Worm (Caenorhabditis elegans) whole organism, late embryonic: ENCODE results near the gene ZK1307.2.

Source experiments
- K02D7.2 ChIP-seq: sonication (generic microtip); optimal IDR thresholded peaks from 2 replicates; lab custom pipeline; 2017; ENCODE audit warnings: mild to moderate bottlenecking, missing genetic modification characterization, missing compliant biosample characterization
- ama-1 ChIP-seq: fragments of 150-350 bp; optimal IDR thresholded peaks from 2 replicates; lab custom pipeline; 2014
- unc-3 ChIP-seq, 2 experiments: fragments of 200-800 bp in 1 of 2; sonication (Bioruptor generic) in 1 of 2; sonication (generic microtip) in 1 of 2; conservative IDR thresholded peaks in 1 of 2; optimal IDR thresholded peaks in 1 of 2; 2 replicates each; pipeline versions ENCODE4 v1.3.6 to Lab custom; 2016 to 2022; ENCODE audit warnings: missing compliant biosample characterization in 2 of 2, missing genetic modification characterization in 2 of 2, missing genetic modification reagents in 1 of 2

DNA sequence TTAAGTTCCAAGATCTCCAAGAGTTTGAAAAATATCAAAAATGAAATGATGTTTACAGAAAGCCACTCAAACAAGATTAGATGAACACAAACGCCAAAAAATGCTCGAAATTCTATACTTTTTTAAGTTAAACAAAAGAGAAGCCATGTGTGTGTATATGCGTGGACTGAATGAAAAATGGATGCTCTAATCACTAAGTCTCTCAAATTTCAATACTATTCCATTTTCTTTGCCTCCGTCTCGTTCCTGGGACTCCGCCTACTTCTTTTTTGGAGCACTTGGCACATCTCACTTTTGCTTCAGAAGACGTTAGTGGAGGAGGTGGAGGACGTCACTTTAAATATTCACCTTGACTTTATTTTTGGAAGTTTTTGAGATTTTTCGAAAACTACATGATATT lies 26.1 kb upstream of the ZK1307.2 start:
- TF ChIP-seq unc-3 (GFP tag; conservative IDR thresholded peaks at IDR 0.05; lab: Robert Waterston, UW) (no peak), unc-3 (tag; optimal IDR thresholded peaks at IDR 0.05; lab: Kevin White, UChicago) (no peak), K02D7.2 (tag; lab: Kevin White, UChicago) (no peak), ama-1 (lab: Kevin White, UChicago) (no peak)
